Fruit fly (Drosophila melanogaster) whole organism, pupa: ENCODE results near the gene CG31454.

Experiments
- CG10348 ChIP-seq: fragments of 200-800 bp; sonication (Bioruptor generic); IDR thresholded peaks from 2 replicates; pipeline ENCODE4 v1.3.6; 2022; ENCODE audit warnings: missing biosample characterization, missing genetic modification characterization
- CG12605 ChIP-seq: fragments of 200-800 bp; sonication (Bioruptor generic); IDR thresholded peaks from 2 replicates; pipeline ENCODE4 v1.3.6; 2022; ENCODE audit warnings: missing biosample characterization, missing genetic modification characterization
- CG13204 ChIP-seq: fragments of 200-800 bp; sonication (Bioruptor generic); optimal IDR thresholded peaks from 2 replicates; lab custom pipeline; 2018; ENCODE audit warnings: missing biosample characterization, mild to moderate bottlenecking, missing genetic modification characterization, moderate library complexity
- CG14655 ChIP-seq: fragments of 200-800 bp; sonication (Bioruptor generic); optimal IDR thresholded peaks from 3 replicates; lab custom pipeline; 2017; ENCODE audit warnings: mild to moderate bottlenecking, missing biosample characterization, missing genetic modification reagents, missing genetic modification characterization
- CG15710 ChIP-seq: fragments of 200-800 bp; sonication (Bioruptor generic); optimal IDR thresholded peaks from 2 replicates; lab custom pipeline; 2018; ENCODE audit warnings: missing biosample characterization, mild to moderate bottlenecking, missing genetic modification characterization, moderate library complexity
- CG32121 ChIP-seq: fragments of 200-800 bp; sonication (Bioruptor generic); IDR thresholded peaks from 2 replicates; pipeline ENCODE4 v1.3.6; 2022; ENCODE audit warnings: missing biosample characterization, missing genetic modification characterization
- CG8159 ChIP-seq: fragments of 200-800 bp; sonication (Bioruptor generic); optimal IDR thresholded peaks from 3 replicates; lab custom pipeline; 2018; ENCODE audit warnings: missing biosample characterization, mild to moderate bottlenecking, missing genetic modification characterization, moderate library complexity
- CG8301 ChIP-seq: fragments of 200-800 bp; sonication (Bioruptor generic); optimal IDR thresholded peaks from 2 replicates; lab custom pipeline; 2018; ENCODE audit warnings: missing biosample characterization, mild to moderate bottlenecking, missing genetic modification characterization
- CG9948 ChIP-seq: fragments of 200-800 bp; sonication (Bioruptor generic); optimal IDR thresholded peaks from 2 replicates; lab custom pipeline; 2018; ENCODE audit warnings: missing biosample characterization, mild to moderate bottlenecking, missing genetic modification characterization, moderate library complexity
- EcR ChIP-seq: fragments of 200-800 bp; sonication (Bioruptor generic); optimal IDR thresholded peaks from 3 replicates; lab custom pipeline; 2019; ENCODE audit warnings: missing biosample characterization, missing genetic modification characterization, mild to moderate bottlenecking, moderate library complexity, missing genetic modification reagents
- Pif1B ChIP-seq: fragments of 200-800 bp; sonication (Bioruptor generic); optimal IDR thresholded peaks from 3 replicates; lab custom pipeline; 2016; ENCODE audit warnings: missing biosample characterization, missing genetic modification characterization
- gl ChIP-seq: fragments of 200-800 bp; sonication (Bioruptor generic); optimal IDR thresholded peaks from 2 replicates; lab custom pipeline; 2018; ENCODE audit warnings: missing biosample characterization, mild to moderate bottlenecking, missing genetic modification characterization

DNA sequence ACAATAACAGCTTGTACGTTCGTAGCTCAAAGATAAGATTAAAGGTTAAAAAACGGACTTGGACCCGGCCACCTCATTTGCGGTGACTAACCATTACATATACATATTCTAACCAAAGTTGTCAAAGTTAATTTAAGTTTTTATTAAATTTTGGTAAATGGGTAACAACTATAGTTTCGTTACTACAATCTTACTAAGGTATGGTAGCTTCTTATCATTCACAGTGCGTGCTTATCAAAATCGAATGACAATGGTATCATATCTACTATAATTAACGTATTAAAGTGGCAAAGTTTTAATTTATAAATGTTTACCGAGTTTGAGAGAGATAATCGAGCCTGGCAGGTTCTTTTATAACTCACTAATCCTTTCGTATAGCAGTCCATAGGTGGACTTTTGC lies 2.3 kb upstream of the CG31454 start:
- TF ChIP-seq EcR (GFP tag; lab: Kevin White, UChicago), result no peak
- no peak for TF ChIP-seq CG14655 (GFP tag; lab: Kevin White, UChicago)
- TF ChIP-seq CG8159 (tag; lab: Kevin White, UChicago), result no peak
- TF ChIP-seq gl (tag; lab: Kevin White, UChicago), result no peak
- no peak for TF ChIP-seq Pif1B (GFP tag; lab: Kevin White, UChicago)
- no peak for TF ChIP-seq CG32121
- TF ChIP-seq CG12605, result no peak
- TF ChIP-seq CG8301 (tag; lab: Kevin White, UChicago), result no peak
- TF ChIP-seq CG13204 (GFP tag; lab: Kevin White, UChicago), result no peak
- no peak for TF ChIP-seq CG15710 (tag; lab: Kevin White, UChicago)
- no peak for TF ChIP-seq CG10348 (GFP tag; lab: Robert Waterston, UW)
- TF ChIP-seq CG9948 (tag; lab: Kevin White, UChicago), result no peak
